Worm (Caenorhabditis elegans): ENCODE results near the gene T07G12.5.

- TF ChIP-seq lin-15B (tag; optimal IDR thresholded peaks at IDR 0.05) (no peak), skn-1 (tag; optimal IDR thresholded peaks at IDR 0.05) (no peak), nhr-237 (tag; optimal IDR thresholded peaks at IDR 0.05) (no peak), vab-15 (tag; optimal IDR thresholded peaks at IDR 0.05) (no peak), nhr-77 (tag; optimal IDR thresholded peaks at IDR 0.05) (no peak), alr-1 (tag; optimal IDR thresholded peaks at IDR 0.05; ENCODE audit: borderline replicate concordance) (no peak)
Measured at ce11 chrIV:10530648-10531047, 14.3 kb downstream of the T07G12.5 start, which contains the start of gene T07G12.2.
